Worm (Caenorhabditis elegans) whole organism, L4 larva: ENCODE data around the gene clpp-1.

Experiments
- F37D6.2 ChIP-seq: sonication (generic microtip); optimal IDR thresholded peaks from 2 replicates; lab custom pipeline; 2016; ENCODE audit warnings: mild to moderate bottlenecking, missing genetic modification characterization, missing compliant biosample characterization
- F44E2.7 ChIP-seq: fragments of 200-800 bp; sonication (Bioruptor generic); IDR thresholded peaks from 2 replicates; pipeline ENCODE4 v2.1.2; 2022; ENCODE audit warnings: missing genetic modification characterization, missing compliant biosample characterization
- Y5F2A.4 ChIP-seq: fragments of 200-800 bp; sonication (Bioruptor generic); optimal IDR thresholded peaks from 2 replicates; lab custom pipeline; 2018; ENCODE audit warnings: mild to moderate bottlenecking, missing genetic modification characterization, missing compliant biosample characterization
- ceh-82 ChIP-seq: sonication (generic microtip); optimal IDR thresholded peaks from 2 replicates; lab custom pipeline; 2017; ENCODE audit warnings: missing biosample characterization, missing genetic modification characterization
- dpl-1 ChIP-seq: fragments of 150-350 bp; optimal IDR thresholded peaks from 2 replicates; lab custom pipeline; 2014; ENCODE audit warnings: missing biosample characterization, missing genetic modification reagents, missing genetic modification characterization
- lin-39 ChIP-seq: fragments of 150-350 bp; optimal IDR thresholded peaks from 2 replicates; lab custom pipeline; 2014; ENCODE audit warnings: missing biosample characterization, missing genetic modification reagents, missing genetic modification characterization
- mes-2 ChIP-seq: sonication (generic microtip); optimal IDR thresholded peaks from 2 replicates; lab custom pipeline; 2016; ENCODE audit warnings: missing genotype, mild to moderate bottlenecking, missing genetic modification characterization, missing compliant biosample characterization; ENCODE audit not compliant: poor library complexity, severe bottlenecking
- pqm-1 ChIP-seq: sonication (generic microtip); optimal IDR thresholded peaks from 2 replicates; lab custom pipeline; 2017; ENCODE audit warnings: missing biosample characterization, missing genetic modification characterization
- saeg-2 ChIP-seq: fragments of 200-800 bp; sonication (Bioruptor generic); IDR thresholded peaks from 2 replicates; pipeline ENCODE4 v1.3.6; 2022; ENCODE audit warnings: missing genetic modification reagents, missing genetic modification characterization, missing compliant biosample characterization
- sdz-12 ChIP-seq: fragments of 200-800 bp; sonication (Bioruptor generic); optimal IDR thresholded peaks from 2 replicates; lab custom pipeline; 2018; ENCODE audit warnings: mild to moderate bottlenecking, missing genetic modification characterization, missing compliant biosample characterization
- tra-1 ChIP-seq: fragments of 200-800 bp; sonication (Bioruptor generic); IDR thresholded peaks from 2 replicates; pipeline ENCODE4 v1.3.6; 2022; ENCODE audit warnings: missing genetic modification reagents, missing genetic modification characterization, missing compliant biosample characterization
- unc-130 ChIP-seq: sonication (generic microtip); optimal IDR thresholded peaks from 2 replicates; lab custom pipeline; 2016; ENCODE audit warnings: missing genetic modification reagents, missing genetic modification characterization, missing compliant biosample characterization
- ztf-11 ChIP-seq: fragments of 150-350 bp; optimal IDR thresholded peaks from 2 replicates; lab custom pipeline; 2014; ENCODE audit warnings: missing biosample characterization, missing genetic modification characterization

ce11 chrII:10315252-10315651, 12.6 kb upstream of the clpp-1 start, which contains the start of gene idpp-8:
- TF ChIP-seq mes-2 (tag; lab: Kevin White, UChicago) (no peak), F44E2.7 (GFP tag; lab: Robert Waterston, UW) (no peak), ztf-11 (tag; lab: Kevin White, UChicago) (no peak), tra-1 (GFP tag; lab: Robert Waterston, UW) (no peak), saeg-2 (GFP tag; lab: Robert Waterston, UW) (no peak), unc-130 (GFP tag; lab: Kevin White, UChicago) (no peak), lin-39 (tag; lab: Kevin White, UChicago) (no peak), sdz-12 (GFP tag; lab: Kevin White, UChicago) (no peak), Y5F2A.4 (GFP tag; lab: Kevin White, UChicago) (no peak), dpl-1 (GFP tag; lab: Kevin White, UChicago) (no peak), pqm-1 (tag; lab: Kevin White, UChicago) (no peak), ceh-82 (tag; lab: Kevin White, UChicago) (no peak), F37D6.2 (no peak)
